Worm (Caenorhabditis elegans) whole organism, L2 larva: ENCODE measurements around the gene F45D3.4.

ENCODE experiments used
- C34F6.9 ChIP-seq: fragments of 150-350 bp; optimal IDR thresholded peaks from 2 replicates; lab custom pipeline; 2014; ENCODE audit warnings: missing biosample characterization, missing genetic modification characterization
- F13H6.1 ChIP-seq: sonication (generic microtip); optimal IDR thresholded peaks from 2 replicates; lab custom pipeline; 2016; ENCODE audit warnings: missing genetic modification characterization, missing compliant biosample characterization
- R02D3.7 ChIP-seq: fragments of 150-350 bp; optimal IDR thresholded peaks from 2 replicates; lab custom pipeline; 2014; ENCODE audit warnings: missing biosample characterization, missing genetic modification characterization
- ZK546.5 ChIP-seq: sonication (generic microtip); optimal IDR thresholded peaks from 2 replicates; lab custom pipeline; 2017; ENCODE audit warnings: missing biosample characterization, missing genetic modification characterization
- alr-1 ChIP-seq: fragments of 150-350 bp; optimal IDR thresholded peaks from 2 replicates; lab custom pipeline; 2014; ENCODE audit warnings: missing biosample characterization, missing genetic modification characterization
- aly-2 ChIP-seq: fragments of 150-350 bp; optimal IDR thresholded peaks from 2 replicates; lab custom pipeline; 2014; ENCODE audit warnings: missing biosample characterization, missing genetic modification characterization
- ama-1 ChIP-seq: fragments of 150-350 bp; optimal IDR thresholded peaks from 2 replicates; lab custom pipeline; 2018; ENCODE audit warnings: inconsistent platforms
- blmp-1 ChIP-seq: sonication (generic microtip); optimal IDR thresholded peaks from 2 replicates; lab custom pipeline; 2017; ENCODE audit warnings: missing genetic modification characterization, mild to moderate bottlenecking, missing compliant biosample characterization, antibody characterized with exemption, moderate library complexity; ENCODE audit not compliant: insufficient read depth
- ceh-16 ChIP-seq: fragments of 150-350 bp; optimal IDR thresholded peaks from 2 replicates; lab custom pipeline; 2014; ENCODE audit warnings: missing biosample characterization, missing genetic modification characterization
- ceh-82 ChIP-seq: fragments of 150-350 bp; optimal IDR thresholded peaks from 2 replicates; lab custom pipeline; 2014; ENCODE audit warnings: missing biosample characterization, missing genetic modification characterization
- crh-2 ChIP-seq: sonication (generic microtip); optimal IDR thresholded peaks from 2 replicates; lab custom pipeline; 2017; ENCODE audit warnings: missing biosample characterization, missing genetic modification characterization
- dmd-4 ChIP-seq: sonication (generic microtip); optimal IDR thresholded peaks from 2 replicates; lab custom pipeline; 2017; ENCODE audit warnings: missing biosample characterization, missing genetic modification characterization
- egl-27 ChIP-seq: sonication (generic microtip); optimal IDR thresholded peaks from 3 replicates; lab custom pipeline; 2017; ENCODE audit warnings: missing biosample characterization, missing genetic modification reagents, missing genetic modification characterization
- elt-1 ChIP-seq: fragments of 150-350 bp; optimal IDR thresholded peaks from 2 replicates; lab custom pipeline; 2014; ENCODE audit warnings: missing biosample characterization, missing genetic modification characterization
- elt-3 ChIP-seq: sonication (generic microtip); optimal IDR thresholded peaks from 2 replicates; lab custom pipeline; 2017; ENCODE audit warnings: missing biosample characterization, missing genetic modification characterization
- fos-1 ChIP-seq: fragments of 150-350 bp; optimal IDR thresholded peaks from 2 replicates; lab custom pipeline; 2014; ENCODE audit warnings: missing biosample characterization, missing genetic modification characterization
- gmeb-1 ChIP-seq: fragments of 150-350 bp; optimal IDR thresholded peaks from 2 replicates; lab custom pipeline; 2014; ENCODE audit warnings: missing biosample characterization, missing genetic modification characterization
- lin-11 ChIP-seq: fragments of 150-350 bp; sonication (generic microtip); optimal IDR thresholded peaks from 2 replicates; lab custom pipeline; 2014; ENCODE audit warnings: missing biosample characterization, missing genetic modification characterization, inconsistent platforms, mixed read lengths
- lin-13 ChIP-seq: fragments of 150-350 bp; optimal IDR thresholded peaks from 2 replicates; lab custom pipeline; 2014; ENCODE audit warnings: missing biosample characterization, missing genetic modification reagents, missing genetic modification characterization
- lin-39 ChIP-seq: fragments of 150-350 bp; optimal IDR thresholded peaks from 2 replicates; lab custom pipeline; 2014; ENCODE audit warnings: missing biosample characterization, missing genetic modification reagents, missing genetic modification characterization
- lsy-2 ChIP-seq, 2 experiments: fragments of 150-350 bp in 1 of 2; sonication (generic microtip) in 1 of 2; optimal IDR thresholded peaks; 2 replicates each; lab custom pipeline; 2014 to 2017; ENCODE audit warnings: missing biosample characterization in 2 of 2, missing genetic modification characterization in 2 of 2
- mab-5 ChIP-seq: fragments of 150-350 bp; optimal IDR thresholded peaks from 2 replicates; lab custom pipeline; 2014; ENCODE audit warnings: missing biosample characterization, missing genetic modification characterization
- mbf-1 ChIP-seq: sonication (generic microtip); optimal IDR thresholded peaks from 2 replicates; lab custom pipeline; 2017; ENCODE audit warnings: missing biosample characterization, missing genetic modification characterization
- mdl-1 ChIP-seq, 2 experiments: fragments of 150-350 bp in 1 of 2; sonication (generic microtip) in 1 of 2; optimal IDR thresholded peaks; 2 replicates each; lab custom pipeline; 2017; ENCODE audit warnings: missing biosample characterization in 2 of 2, missing genetic modification characterization in 2 of 2
- nhr-10 ChIP-seq: sonication (generic microtip); optimal IDR thresholded peaks from 2 replicates; lab custom pipeline; 2017; ENCODE audit warnings: missing biosample characterization, missing genetic modification characterization
- nhr-11 ChIP-seq: fragments of 150-350 bp; optimal IDR thresholded peaks from 2 replicates; lab custom pipeline; 2014; ENCODE audit warnings: missing biosample characterization, missing genetic modification characterization
- nhr-12 ChIP-seq: fragments of 150-350 bp; optimal IDR thresholded peaks from 2 replicates; lab custom pipeline; 2014; ENCODE audit warnings: missing biosample characterization, missing genetic modification characterization
- nhr-129 ChIP-seq: fragments of 150-350 bp; optimal IDR thresholded peaks from 2 replicates; lab custom pipeline; 2014; ENCODE audit warnings: missing biosample characterization, missing genetic modification characterization
- nhr-21 ChIP-seq: fragments of 150-350 bp; optimal IDR thresholded peaks from 2 replicates; lab custom pipeline; 2014; ENCODE audit warnings: missing biosample characterization, missing genetic modification characterization
- nhr-23 ChIP-seq: fragments of 150-350 bp; optimal IDR thresholded peaks from 2 replicates; lab custom pipeline; 2014; ENCODE audit warnings: missing biosample characterization, missing genetic modification reagents, missing genetic modification characterization
- nhr-237 ChIP-seq: fragments of 150-350 bp; optimal IDR thresholded peaks from 2 replicates; lab custom pipeline; 2014; ENCODE audit warnings: missing biosample characterization, missing genetic modification characterization
- nhr-25 ChIP-seq: fragments of 150-350 bp; sonication (generic microtip); optimal IDR thresholded peaks from 3 replicates; lab custom pipeline; 2014; ENCODE audit warnings: missing biosample characterization, missing genetic modification characterization
- nhr-77 ChIP-seq: fragments of 150-350 bp; optimal IDR thresholded peaks from 2 replicates; lab custom pipeline; 2014; ENCODE audit warnings: missing biosample characterization, missing genetic modification characterization
- peb-1 ChIP-seq: fragments of 150-350 bp; optimal IDR thresholded peaks from 2 replicates; lab custom pipeline; 2014; ENCODE audit warnings: missing biosample characterization, missing genetic modification characterization
- sem-4 ChIP-seq: fragments of 150-350 bp; optimal IDR thresholded peaks from 2 replicates; lab custom pipeline; 2014; ENCODE audit warnings: missing biosample characterization, missing genetic modification reagents, missing genetic modification characterization
- skn-1 ChIP-seq: sonication (generic microtip); optimal IDR thresholded peaks from 2 replicates; lab custom pipeline; 2017; ENCODE audit warnings: missing biosample characterization, missing genetic modification characterization
- sma-3 ChIP-seq: sonication (generic microtip); optimal IDR thresholded peaks from 2 replicates; lab custom pipeline; 2016; ENCODE audit warnings: missing genetic modification reagents, missing genetic modification characterization, missing compliant biosample characterization
- sma-9 ChIP-seq, 2 experiments: fragments of 150-350 bp in 1 of 2; sonication (generic microtip) in 1 of 2; optimal IDR thresholded peaks; 2 replicates each; lab custom pipeline; 2014 to 2016; ENCODE audit warnings: missing genetic modification characterization in 2 of 2, mild to moderate bottlenecking in 1 of 2, missing biosample characterization in 1 of 2, missing compliant biosample characterization in 1 of 2, missing genetic modification reagents in 1 of 2, moderate library complexity in 1 of 2
- snpc-4 ChIP-seq: fragments of 150-350 bp; optimal IDR thresholded peaks from 2 replicates; lab custom pipeline; 2014; ENCODE audit warnings: missing biosample characterization, missing genetic modification characterization
- unc-39 ChIP-seq: fragments of 150-350 bp; optimal IDR thresholded peaks from 2 replicates; lab custom pipeline; 2014; ENCODE audit warnings: missing biosample characterization, missing genetic modification characterization
- unc-55 ChIP-seq: fragments of 150-350 bp; sonication (generic microtip); optimal IDR thresholded peaks from 3 replicates; lab custom pipeline; 2014; ENCODE audit warnings: missing biosample characterization, missing genetic modification reagents, missing genetic modification characterization
- unc-62 ChIP-seq: fragments of 150-350 bp; optimal IDR thresholded peaks from 2 replicates; lab custom pipeline; 2014; ENCODE audit warnings: missing biosample characterization, missing genetic modification reagents, missing genetic modification characterization
- zag-1 ChIP-seq: fragments of 150-350 bp; optimal IDR thresholded peaks from 2 replicates; lab custom pipeline; 2014; ENCODE audit warnings: missing biosample characterization, missing genetic modification characterization
- ztf-1 ChIP-seq: fragments of 200-800 bp; sonication (Bioruptor generic); conservative IDR thresholded peaks from 2 replicates; pipeline ENCODE4 v1.3.6; 2022; ENCODE audit warnings: missing genetic modification characterization, missing compliant biosample characterization
- ztf-11 ChIP-seq: sonication (generic microtip); optimal IDR thresholded peaks from 2 replicates; lab custom pipeline; 2017; ENCODE audit warnings: missing biosample characterization, missing genetic modification characterization
- ztf-4 ChIP-seq: fragments of 150-350 bp; optimal IDR thresholded peaks from 2 replicates; lab custom pipeline; 2014; ENCODE audit warnings: missing biosample characterization, missing genetic modification characterization

F45D3.4 gene

ce11 chrV:12526124-12526523 lies 26.9 kb downstream of the F45D3.4 start:
- TF ChIP-seq lin-39 (tag; lab: Kevin White, UChicago) (no peak), ztf-1 (GFP tag; lab: Robert Waterston, UW) (no peak), fos-1 (tag; lab: Kevin White, UChicago) (no peak), C34F6.9 (tag; lab: Kevin White, UChicago) (no peak), ceh-82 (tag; lab: Kevin White, UChicago) (no peak), mbf-1 (tag; lab: Kevin White, UChicago) (no peak), sma-9 (GFP tag; optimal IDR thresholded peaks at IDR 0.05; lab: Kevin White, UChicago) (no peak), sma-9 (tag; optimal IDR thresholded peaks at IDR 0.05; lab: Kevin White, UChicago) (no peak), dmd-4 (no peak)

ce11 chrV:12525526-12525925 lies 27.5 kb downstream of the F45D3.4 start, which contains the start of gene dyf-4:
TSS of gene dyf-4 (minus strand) at chrV:12525738.
- TF ChIP-seq ceh-82 (tag; lab: Kevin White, UChicago) (no peak), blmp-1 (tag; lab: Kevin White, UChicago) (peak; percentile 14), aly-2 (tag; lab: Kevin White, UChicago) (no peak), unc-39 (tag; lab: Kevin White, UChicago) (no peak)

ce11 chrV:12523356-12523755 lies 29.6 kb downstream of the F45D3.4 start:
- TF ChIP-seq mab-5 (tag; lab: Kevin White, UChicago): peak; percentile 40
- no peak for TF ChIP-seq mdl-1 (tag; optimal IDR thresholded peaks at IDR 0.05; lab: Kevin White, UChicago)
- TF ChIP-seq nhr-12 (tag; lab: Kevin White, UChicago): no peak
- TF ChIP-seq lsy-2 (tag; optimal IDR thresholded peaks at IDR 0.05; lab: Kevin White, UChicago): no peak
- peak; percentile 11 for TF ChIP-seq crh-2 (tag; lab: Kevin White, UChicago)

- no peak for TF ChIP-seq alr-1
- TF ChIP-seq fos-1 (tag; lab: Kevin White, UChicago): no peak
- TF ChIP-seq nhr-21 (tag; lab: Kevin White, UChicago): no peak
- TF ChIP-seq R02D3.7: no peak
- TF ChIP-seq lin-39 (tag; lab: Kevin White, UChicago): no peak
- TF ChIP-seq dmd-4: no peak
- no peak for TF ChIP-seq ztf-11
- TF ChIP-seq mab-5 (tag; lab: Kevin White, UChicago): peak; percentile 74
- TF ChIP-seq mdl-1 (tag; optimal IDR thresholded peaks at IDR 0.05; lab: Kevin White, UChicago): no peak
- no peak for TF ChIP-seq nhr-10 (tag; lab: Kevin White, UChicago)
- no peak for TF ChIP-seq ceh-82 (tag; lab: Kevin White, UChicago)
- peak; percentile 65 for TF ChIP-seq crh-2 (tag; lab: Kevin White, UChicago)
- TF ChIP-seq zag-1 (tag; lab: Kevin White, UChicago): no peak
- TF ChIP-seq nhr-23: no peak
- no peak for TF ChIP-seq sem-4 (tag; lab: Kevin White, UChicago)
- TF ChIP-seq lsy-2 (tag; optimal IDR thresholded peaks at IDR 0.05; lab: Kevin White, UChicago): peak in 1 of 2 experiments; percentile 56
- TF ChIP-seq aly-2 (tag; lab: Kevin White, UChicago): no peak
- no peak for TF ChIP-seq nhr-11
- no peak for TF ChIP-seq elt-1 (tag; lab: Kevin White, UChicago)
- TF ChIP-seq blmp-1 (tag; lab: Kevin White, UChicago): no peak
- no peak for TF ChIP-seq nhr-12 (tag; lab: Kevin White, UChicago)
- TF ChIP-seq nhr-77 (tag; lab: Kevin White, UChicago): no peak
- TF ChIP-seq ztf-4 (tag; lab: Kevin White, UChicago): peak; percentile 40
- no peak for TF ChIP-seq lin-13 (GFP tag; lab: Kevin White, UChicago)
- TF ChIP-seq nhr-25 (tag; lab: Kevin White, UChicago): no peak
- no peak for TF ChIP-seq snpc-4
- no peak for TF ChIP-seq nhr-237 (tag; lab: Kevin White, UChicago)
- no peak for TF ChIP-seq peb-1 (tag; lab: Kevin White, UChicago)
- no peak for TF ChIP-seq gmeb-1 (tag; lab: Kevin White, UChicago)
- no peak for TF ChIP-seq ztf-1 (GFP tag; lab: Robert Waterston, UW)
- TF ChIP-seq sma-3 (GFP tag; lab: Kevin White, UChicago): no peak
- TF ChIP-seq unc-62 (GFP tag; lab: Kevin White, UChicago): no peak
- TF ChIP-seq ZK546.5 (tag; lab: Kevin White, UChicago): no peak
- peak; percentile 71 for TF ChIP-seq nhr-129 (tag; lab: Kevin White, UChicago)
- TF ChIP-seq ceh-16 (tag; lab: Kevin White, UChicago): no peak
- TF ChIP-seq F13H6.1: peak; percentile 88
- TF ChIP-seq lin-11 (tag; lab: Kevin White, UChicago): no peak
- no peak for TF ChIP-seq skn-1 (tag; lab: Kevin White, UChicago)
- TF ChIP-seq egl-27 (tag; lab: Kevin White, UChicago): no peak
- peak; percentile 77 for TF ChIP-seq sma-9 (GFP tag; optimal IDR thresholded peaks at IDR 0.05; lab: Kevin White, UChicago)
- TF ChIP-seq sma-9 (tag; optimal IDR thresholded peaks at IDR 0.05; lab: Kevin White, UChicago): no peak
- no peak for TF ChIP-seq ama-1 (lab: Kevin White, UChicago)
- no peak for TF ChIP-seq elt-3 (tag; lab: Kevin White, UChicago)
- TF ChIP-seq unc-55 (GFP tag; lab: Kevin White, UChicago): no peak
- TF ChIP-seq unc-39 (tag; lab: Kevin White, UChicago): no peak
Measured at ce11 chrV:12518770-12519169, 34.2 kb downstream of the F45D3.4 start.
